Worm (Caenorhabditis elegans) whole organism, L4 larva: Measurements from ENCODE around the gene cal-7.

Experiments
- D1046.2 ChIP-seq: fragments of 200-800 bp; sonication (Bioruptor generic); IDR thresholded peaks from 2 replicates; pipeline ENCODE4 v1.3.6; 2022; ENCODE audit warnings: missing genetic modification characterization, missing compliant biosample characterization
- F10B5.3 ChIP-seq: sonication (generic microtip); optimal IDR thresholded peaks from 2 replicates; lab custom pipeline; 2016; ENCODE audit warnings: mild to moderate bottlenecking, missing genetic modification characterization, missing compliant biosample characterization
- F37D6.2 ChIP-seq: sonication (generic microtip); optimal IDR thresholded peaks from 2 replicates; lab custom pipeline; 2016; ENCODE audit warnings: mild to moderate bottlenecking, missing genetic modification characterization, missing compliant biosample characterization
- F44E2.7 ChIP-seq: fragments of 200-800 bp; sonication (Bioruptor generic); IDR thresholded peaks from 2 replicates; pipeline ENCODE4 v2.1.2; 2022; ENCODE audit warnings: missing genetic modification characterization, missing compliant biosample characterization
- Y5F2A.4 ChIP-seq: fragments of 200-800 bp; sonication (Bioruptor generic); optimal IDR thresholded peaks from 2 replicates; lab custom pipeline; 2018; ENCODE audit warnings: mild to moderate bottlenecking, missing genetic modification characterization, missing compliant biosample characterization
- ZK546.5 ChIP-seq, 2 experiments: sonication (generic microtip); optimal IDR thresholded peaks; 2 replicates each; lab custom pipeline; 2017; ENCODE audit warnings: missing biosample characterization in 2 of 2, missing genetic modification characterization in 2 of 2
- ama-1 ChIP-seq: fragments of 150-350 bp; optimal IDR thresholded peaks from 2 replicates; lab custom pipeline; 2014; ENCODE audit warnings: inconsistent platforms, mixed read lengths
- attf-4 ChIP-seq: sonication (generic microtip); optimal IDR thresholded peaks from 3 replicates; lab custom pipeline; 2017; ENCODE audit warnings: missing biosample characterization, missing genetic modification characterization
- ceh-28 ChIP-seq: fragments of 150-350 bp; optimal IDR thresholded peaks from 2 replicates; lab custom pipeline; 2014; ENCODE audit warnings: missing biosample characterization, missing genetic modification reagents, missing genetic modification characterization
- ceh-44 ChIP-seq: fragments of 200-800 bp; sonication (Bioruptor generic); IDR thresholded peaks from 2 replicates; pipeline ENCODE4 v1.3.6; 2022; ENCODE audit warnings: missing genetic modification reagents, missing genetic modification characterization, missing compliant biosample characterization
- ceh-82 ChIP-seq: sonication (generic microtip); optimal IDR thresholded peaks from 2 replicates; lab custom pipeline; 2017; ENCODE audit warnings: missing biosample characterization, missing genetic modification characterization
- cey-2 ChIP-seq: sonication (generic microtip); optimal IDR thresholded peaks from 3 replicates; lab custom pipeline; 2017; ENCODE audit warnings: missing genetic modification characterization, mild to moderate bottlenecking, missing compliant biosample characterization, antibody characterized with exemption, borderline replicate concordance; ENCODE audit not compliant: insufficient read depth
- daf-16 ChIP-seq, 3 experiments: sonication (generic microtip); optimal IDR thresholded peaks; 2 replicates each; lab custom pipeline; 2016 to 2017; ENCODE audit warnings: missing genetic modification characterization in 3 of 3, missing genetic modification reagents in 3 of 3, mild to moderate bottlenecking in 2 of 3, missing compliant biosample characterization in 2 of 3, missing biosample characterization in 1 of 3, moderate library complexity in 1 of 3
- daf-19 ChIP-seq: fragments of 200-800 bp; sonication (Bioruptor generic); conservative IDR thresholded peaks from 2 replicates; pipeline ENCODE4 v1.3.6; 2022; ENCODE audit warnings: missing genetic modification characterization, missing compliant biosample characterization
- dmd-6 ChIP-seq: fragments of 200-800 bp; sonication (Bioruptor generic); IDR thresholded peaks from 2 replicates; pipeline ENCODE4 v1.3.6; 2022; ENCODE audit warnings: missing genetic modification reagents, missing genetic modification characterization, missing compliant biosample characterization
- dmd-8 ChIP-seq: fragments of 200-800 bp; sonication (Bioruptor generic); IDR thresholded peaks from 2 replicates; pipeline ENCODE4 v1.3.6; 2022; ENCODE audit warnings: missing genetic modification characterization, missing compliant biosample characterization
- dmd-9 ChIP-seq: fragments of 200-800 bp; sonication (Bioruptor generic); IDR thresholded peaks from 2 replicates; pipeline ENCODE4 v1.3.6; 2022; ENCODE audit warnings: missing genetic modification reagents, missing genetic modification characterization, missing compliant biosample characterization
- dve-1 ChIP-seq: sonication (generic microtip); optimal IDR thresholded peaks from 2 replicates; lab custom pipeline; 2017; ENCODE audit warnings: antibody characterized with exemption, mild to moderate bottlenecking, missing genetic modification characterization, missing compliant biosample characterization; ENCODE audit not compliant: insufficient read depth
- egl-27 ChIP-seq: sonication (generic microtip); optimal IDR thresholded peaks from 3 replicates; lab custom pipeline; 2017; ENCODE audit warnings: missing biosample characterization, missing genetic modification reagents, missing genetic modification characterization
- egl-43 ChIP-seq: fragments of 200-800 bp; sonication (Bioruptor generic); IDR thresholded peaks from 2 replicates; pipeline ENCODE4 v1.3.6; 2022; ENCODE audit warnings: missing genetic modification reagents, missing genetic modification characterization, missing compliant biosample characterization
- fkh-10 ChIP-seq: fragments of 150-350 bp; optimal IDR thresholded peaks from 2 replicates; lab custom pipeline; 2014; ENCODE audit warnings: missing biosample characterization, missing genetic modification reagents, missing genetic modification characterization
- fos-1 ChIP-seq: fragments of 150-350 bp; optimal IDR thresholded peaks from 2 replicates; lab custom pipeline; 2014; ENCODE audit warnings: missing biosample characterization, missing genetic modification characterization
- hlh-11 ChIP-seq: fragments of 200-800 bp; sonication (Bioruptor generic); optimal IDR thresholded peaks from 2 replicates; lab custom pipeline; 2018; ENCODE audit warnings: mild to moderate bottlenecking, missing genetic modification characterization, missing compliant biosample characterization
- lim-7 ChIP-seq: fragments of 200-800 bp; sonication (Bioruptor generic); IDR thresholded peaks from 2 replicates; pipeline ENCODE4 v1.3.6; 2022; ENCODE audit warnings: missing genetic modification characterization, missing compliant biosample characterization
- lin-38 ChIP-seq: fragments of 200-800 bp; sonication (Bioruptor generic); IDR thresholded peaks from 2 replicates; pipeline ENCODE4 v1.3.6; 2022; ENCODE audit warnings: missing genetic modification reagents, missing genetic modification characterization, missing compliant biosample characterization
- lin-39 ChIP-seq: fragments of 150-350 bp; optimal IDR thresholded peaks from 2 replicates; lab custom pipeline; 2014; ENCODE audit warnings: missing biosample characterization, missing genetic modification reagents, missing genetic modification characterization
- mdt-29 ChIP-seq: fragments of 200-800 bp; sonication (Bioruptor generic); IDR thresholded peaks from 2 replicates; pipeline ENCODE4 v1.3.6; 2022; ENCODE audit warnings: missing genetic modification reagents, missing genetic modification characterization, missing compliant biosample characterization
- mes-2 ChIP-seq: sonication (generic microtip); optimal IDR thresholded peaks from 2 replicates; lab custom pipeline; 2016; ENCODE audit warnings: missing genotype, mild to moderate bottlenecking, missing genetic modification characterization, missing compliant biosample characterization; ENCODE audit not compliant: poor library complexity, severe bottlenecking
- mxl-3 ChIP-seq: fragments of 200-800 bp; sonication (Bioruptor generic); optimal IDR thresholded peaks from 2 replicates; lab custom pipeline; 2018; ENCODE audit warnings: mild to moderate bottlenecking, missing genetic modification characterization, missing compliant biosample characterization
- nhr-11 ChIP-seq: fragments of 150-350 bp; optimal IDR thresholded peaks from 2 replicates; lab custom pipeline; 2014; ENCODE audit warnings: missing biosample characterization, missing genetic modification characterization
- nhr-25 ChIP-seq: sonication (generic microtip); optimal IDR thresholded peaks from 2 replicates; lab custom pipeline; 2017; ENCODE audit warnings: missing genetic modification characterization, mild to moderate bottlenecking, missing compliant biosample characterization, antibody characterized with exemption, moderate library complexity, borderline replicate concordance; ENCODE audit not compliant: insufficient read depth
- nhr-28 ChIP-seq: fragments of 150-350 bp; optimal IDR thresholded peaks from 2 replicates; lab custom pipeline; 2014; ENCODE audit warnings: missing biosample characterization, missing genetic modification characterization
- nhr-6 ChIP-seq: fragments of 150-350 bp; optimal IDR thresholded peaks from 2 replicates; lab custom pipeline; 2014; ENCODE audit warnings: missing biosample characterization, missing genetic modification characterization
- php-3 ChIP-seq: fragments of 200-800 bp; sonication (Bioruptor generic); IDR thresholded peaks from 2 replicates; pipeline ENCODE4 v1.3.6; 2022; ENCODE audit warnings: missing genetic modification reagents, missing genetic modification characterization, missing compliant biosample characterization
- pqm-1 ChIP-seq: sonication (generic microtip); optimal IDR thresholded peaks from 2 replicates; lab custom pipeline; 2017; ENCODE audit warnings: missing biosample characterization, missing genetic modification characterization
- saeg-2 ChIP-seq: fragments of 200-800 bp; sonication (Bioruptor generic); IDR thresholded peaks from 2 replicates; pipeline ENCODE4 v1.3.6; 2022; ENCODE audit warnings: missing genetic modification reagents, missing genetic modification characterization, missing compliant biosample characterization
- skn-1 ChIP-seq: fragments of 150-350 bp; optimal IDR thresholded peaks from 2 replicates; lab custom pipeline; 2014; ENCODE audit warnings: missing biosample characterization, missing genetic modification characterization
- snpc-1.2 ChIP-seq: fragments of 200-800 bp; sonication (Bioruptor generic); IDR thresholded peaks from 2 replicates; pipeline ENCODE4 v1.3.6; 2022; ENCODE audit warnings: missing genetic modification reagents, missing genetic modification characterization, missing compliant biosample characterization
- spr-1 ChIP-seq: sonication (generic microtip); optimal IDR thresholded peaks from 2 replicates; lab custom pipeline; 2016; ENCODE audit warnings: mild to moderate bottlenecking, missing genetic modification characterization, missing compliant biosample characterization
- unc-62 ChIP-seq, 3 experiments: fragments of 150-350 bp in 1 of 3; sonication (generic microtip); optimal IDR thresholded peaks in 2 of 3; peaks in 1 of 3; 1 replicate in 1 of 3; 2 replicates in 2 of 3; lab custom pipeline; 2014 to 2017; ENCODE audit warnings: missing biosample characterization in 3 of 3, missing genetic modification characterization in 3 of 3, missing genetic modification reagents in 3 of 3, missing genotype in 1 of 3
- ztf-7 ChIP-seq: fragments of 150-350 bp; optimal IDR thresholded peaks from 2 replicates; lab custom pipeline; 2014; ENCODE audit warnings: missing biosample characterization, missing genetic modification characterization

cal-7 gene

ce11 chrV:9750308-9750707 is 16.4 kb downstream of the cal-7 start, which contains the start of gene F58E6.4:
Gene F58E6.4 (minus strand): TSS chrV:9750408.
- TF ChIP-seq egl-43 (GFP tag; lab: Robert Waterston, UW) (no peak), skn-1 (no peak)

- TF ChIP-seq ztf-7: no peak
- TF ChIP-seq pqm-1 (tag; lab: Kevin White, UChicago): no peak
- no peak for TF ChIP-seq nhr-25 (tag; lab: Kevin White, UChicago)
- no peak for TF ChIP-seq ceh-28 (tag; lab: Kevin White, UChicago)
- no peak for TF ChIP-seq lin-39
- no peak for TF ChIP-seq F10B5.3 (tag; lab: Kevin White, UChicago)
- no peak for TF ChIP-seq snpc-1.2 (GFP tag; lab: Robert Waterston, UW)
- no peak for TF ChIP-seq unc-62 (GFP tag; optimal IDR thresholded peaks at IDR 0.05 in 1 of 2; lab: Kevin White, UChicago)
- TF ChIP-seq unc-62 (tag; optimal IDR thresholded peaks at IDR 0.05; lab: Kevin White, UChicago): no peak
- TF ChIP-seq hlh-11 (tag; lab: Kevin White, UChicago): no peak
- no peak for TF ChIP-seq daf-16 (GFP tag; optimal IDR thresholded peaks at IDR 0.05; lab: Kevin White, UChicago)
- no peak for TF ChIP-seq daf-16 (tag; optimal IDR thresholded peaks at IDR 0.05; lab: Kevin White, UChicago)
- TF ChIP-seq saeg-2 (GFP tag; lab: Robert Waterston, UW): no peak
- no peak for TF ChIP-seq fos-1 (tag; lab: Kevin White, UChicago)
- TF ChIP-seq Y5F2A.4 (GFP tag; lab: Kevin White, UChicago): no peak
- no peak for TF ChIP-seq fkh-10 (GFP tag; lab: Kevin White, UChicago)
- no peak for TF ChIP-seq daf-19 (GFP tag; lab: Robert Waterston, UW)
- TF ChIP-seq ceh-82 (tag; lab: Kevin White, UChicago): no peak
- no peak for TF ChIP-seq F44E2.7
Observed at ce11 chrV:9752918-9753317, 19.0 kb downstream of the cal-7 start, which contains the start of gene F58E6.6. Gene F58E6.6 (minus strand): TSS chrV:9753018.

DNA sequence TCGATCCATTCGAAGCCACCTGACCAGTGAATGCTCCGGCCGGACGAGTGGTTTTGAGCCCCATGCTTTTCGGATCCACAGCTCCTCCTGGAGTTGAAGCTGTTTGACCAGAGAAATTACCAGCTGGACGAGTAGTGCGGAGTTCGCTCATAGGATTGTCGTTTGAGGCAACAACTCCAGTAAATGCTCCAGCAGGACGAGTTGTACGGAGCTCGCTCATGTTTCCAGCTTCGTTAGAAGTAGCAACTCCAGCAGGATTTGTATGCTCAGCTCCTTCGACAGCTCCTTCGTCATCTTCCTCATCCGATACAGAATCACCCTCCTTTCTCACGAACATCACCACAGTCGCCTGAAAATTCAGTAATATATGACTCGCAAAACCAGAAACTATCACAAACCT is 19.7 kb downstream of the cal-7 start:
- 0 out of 2 replicates have a peak, but pooled peaks have one; percentile 53 for TF ChIP-seq dmd-8 (GFP tag; lab: Robert Waterston, UW)
- TF ChIP-seq daf-19 (GFP tag; lab: Robert Waterston, UW): no peak

DNA sequence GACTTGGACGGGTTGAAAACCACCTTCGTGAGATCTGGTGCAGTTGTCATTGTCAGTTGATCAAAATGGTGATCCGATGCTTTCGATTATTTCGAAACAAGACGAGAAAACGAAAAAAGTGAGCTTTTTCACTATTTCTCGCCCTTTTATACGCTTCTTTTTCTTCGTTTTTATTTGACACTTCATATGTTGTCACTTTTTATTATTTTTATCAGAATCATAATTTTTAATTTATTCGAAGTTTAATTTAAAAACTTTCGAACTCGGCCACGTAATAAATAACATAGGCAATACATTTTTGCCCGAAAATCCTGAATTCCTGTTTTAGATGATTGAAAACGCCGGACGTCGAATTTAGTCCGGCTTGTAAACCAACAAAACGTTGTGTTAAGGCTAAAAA is 20.6 kb downstream of the cal-7 start, which contains the start of gene F58E6.5:
Gene F58E6.5, minus strand, starts transcription at position 101 of the 400 bp plus-strand sequence.
- TF ChIP-seq D1046.2 (GFP tag; lab: Robert Waterston, UW): no peak
- TF ChIP-seq nhr-6: no peak
- no peak for TF ChIP-seq lim-7
- TF ChIP-seq nhr-11: no peak
- TF ChIP-seq mes-2 (tag; lab: Kevin White, UChicago): no peak

DNA sequence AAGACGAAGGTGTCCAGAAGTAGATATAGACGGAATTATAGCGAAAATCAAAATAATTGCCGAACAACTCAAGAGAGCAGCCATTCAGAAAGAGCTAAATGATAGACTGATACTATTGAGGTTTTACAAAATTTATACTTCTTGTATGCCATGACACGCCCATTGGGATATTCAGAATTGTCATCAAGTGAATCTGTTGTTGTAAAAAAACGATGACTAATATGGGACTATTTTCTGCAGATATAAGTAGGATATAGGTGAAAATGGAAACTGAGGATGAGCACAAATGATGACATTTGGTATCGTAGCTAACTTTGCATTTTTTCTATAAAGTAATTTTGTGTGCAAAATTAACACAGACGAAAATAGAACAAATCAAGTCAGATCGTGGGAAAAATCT is 21.8 kb downstream of the cal-7 start, which contains the start of gene F58E6.8:
Gene F58E6.8, minus strand, starts transcription at position 101 of the 400 bp plus-strand sequence.
- TF ChIP-seq lin-38 (GFP tag; lab: Robert Waterston, UW) (no peak), ZK546.5 (tag; optimal IDR thresholded peaks at IDR 0.05; lab: Kevin White, UChicago) (no peak), ceh-82 (tag; lab: Kevin White, UChicago) (no peak), ama-1 (lab: Kevin White, UChicago) (no peak), F10B5.3 (tag; lab: Kevin White, UChicago) (no peak), mdt-29 (GFP tag; lab: Robert Waterston, UW) (no peak), attf-4 (no peak)
- TF ChIP-seq, all 104 proteins: peak for 0

DNA sequence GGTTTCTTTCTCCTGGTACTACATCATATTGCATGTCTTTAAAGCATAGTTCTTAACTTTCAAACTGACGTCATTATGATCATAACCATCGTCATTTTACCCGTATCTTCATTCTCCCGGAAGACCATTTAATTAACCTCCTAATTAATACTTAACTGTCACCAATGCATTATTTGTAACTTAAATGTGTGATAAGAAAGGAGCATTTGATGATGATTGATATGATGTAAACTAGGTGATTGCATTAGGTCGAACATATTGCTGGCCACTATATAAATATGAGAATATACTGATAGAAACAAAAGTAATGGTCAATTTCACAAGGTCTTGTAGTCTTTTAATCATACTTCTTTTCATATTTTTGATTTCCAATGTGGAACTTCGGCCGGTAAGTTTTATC is 22.3 kb downstream of the cal-7 start, which contains the start of gene hrg-3:
Gene hrg-3, plus strand, starts transcription at position 227 of the 400 bp plus-strand sequence.
- no peak for TF ChIP-seq dve-1 (tag; lab: Kevin White, UChicago)
- no peak for TF ChIP-seq dmd-6 (GFP tag; lab: Robert Waterston, UW)
- TF ChIP-seq nhr-28 (tag; lab: Kevin White, UChicago): no peak
- no peak for TF ChIP-seq F37D6.2 (tag; lab: Kevin White, UChicago)
- no peak for TF ChIP-seq daf-16 (GFP tag; optimal IDR thresholded peaks at IDR 0.05; lab: Kevin White, UChicago)
- TF ChIP-seq daf-16 (tag; optimal IDR thresholded peaks at IDR 0.05; lab: Kevin White, UChicago): no peak
- no peak for TF ChIP-seq spr-1 (tag; lab: Kevin White, UChicago)
- TF ChIP-seq cey-2 (tag; lab: Kevin White, UChicago): no peak
- peak; percentile 66 for TF ChIP-seq php-3 (GFP tag; lab: Robert Waterston, UW)
- TF ChIP-seq pqm-1 (tag; lab: Kevin White, UChicago): peak; percentile 31
- no peak for TF ChIP-seq F44E2.7
- TF ChIP-seq ceh-44 (GFP tag; lab: Robert Waterston, UW): no peak
- TF ChIP-seq saeg-2 (GFP tag; lab: Robert Waterston, UW): no peak
- TF ChIP-seq dmd-9 (GFP tag; lab: Robert Waterston, UW): no peak
- no peak for TF ChIP-seq mxl-3 (GFP tag; lab: Kevin White, UChicago)
- TF ChIP-seq ztf-7: peak; percentile 92
- TF ChIP-seq egl-27 (tag; lab: Kevin White, UChicago): no peak
